Fruit fly (Drosophila melanogaster) whole organism, embryonic: Measurements from ENCODE around the gene QC.

Experiments
- Ada2b ChIP-seq: fragments of 200-800 bp; sonication (Bioruptor generic); IDR thresholded peaks from 2 replicates; pipeline ENCODE4 v1.3.6; 2022; ENCODE audit warnings: missing biosample characterization, missing genetic modification characterization
- Asciz ChIP-seq: fragments of 200-800 bp; sonication (Bioruptor generic); optimal IDR thresholded peaks from 2 replicates; lab custom pipeline; 2017; ENCODE audit warnings: missing biosample characterization, mild to moderate bottlenecking, missing genetic modification characterization, missing genetic modification reagents
- Atf6 ChIP-seq: fragments of 200-800 bp; sonication (Bioruptor generic); IDR thresholded peaks from 2 replicates; pipeline ENCODE4 v1.3.6; 2022; ENCODE audit warnings: missing biosample characterization, missing genetic modification characterization
- CG1024 ChIP-seq: fragments of 200-800 bp; sonication (Bioruptor generic); IDR thresholded peaks from 2 replicates; pipeline ENCODE4 v1.3.6; 2022; ENCODE audit warnings: missing biosample characterization, missing genetic modification characterization
- CG11398 ChIP-seq: fragments of 200-800 bp; sonication (Bioruptor generic); optimal IDR thresholded peaks from 2 replicates; lab custom pipeline; 2016; ENCODE audit warnings: missing biosample characterization, missing genetic modification characterization
- CG14014 ChIP-seq: fragments of 200-800 bp; sonication (Bioruptor generic); IDR thresholded peaks from 2 replicates; pipeline ENCODE4 v1.3.6; 2022; ENCODE audit warnings: missing biosample characterization, missing genetic modification characterization
- CG14965 ChIP-seq: fragments of 200-800 bp; sonication (Bioruptor generic); optimal IDR thresholded peaks from 2 replicates; lab custom pipeline; 2016; ENCODE audit warnings: missing biosample characterization, missing genetic modification characterization, borderline replicate concordance
- CG15601 ChIP-seq: fragments of 200-800 bp; sonication (Bioruptor generic); optimal IDR thresholded peaks from 3 replicates; lab custom pipeline; 2019; ENCODE audit warnings: missing biosample characterization, mild to moderate bottlenecking, missing genetic modification characterization, moderate library complexity
- CG17361 ChIP-seq: fragments of 200-800 bp; sonication (Bioruptor generic); IDR thresholded peaks from 3 replicates; pipeline ENCODE4 v1.3.6; 2022; ENCODE audit warnings: missing biosample characterization, missing genetic modification characterization
- CG17568 ChIP-seq: fragments of 200-800 bp; sonication (Bioruptor generic); optimal IDR thresholded peaks from 2 replicates; lab custom pipeline; 2018; ENCODE audit warnings: missing biosample characterization, mild to moderate bottlenecking, missing genetic modification characterization, moderate library complexity
- CG17612 ChIP-seq: fragments of 200-800 bp; sonication (Bioruptor generic); IDR thresholded peaks from 2 replicates; pipeline ENCODE4 v1.3.6; 2022; ENCODE audit warnings: missing biosample characterization, missing genetic modification characterization
- CG17802 ChIP-seq: fragments of 200-800 bp; sonication (Bioruptor generic); optimal IDR thresholded peaks from 2 replicates; lab custom pipeline; 2018; ENCODE audit warnings: missing biosample characterization, mild to moderate bottlenecking, missing genetic modification characterization, moderate library complexity
- CG2199 ChIP-seq: fragments of 200-800 bp; sonication (Bioruptor generic); IDR thresholded peaks from 3 replicates; pipeline ENCODE4 v1.3.6; 2022; ENCODE audit warnings: missing biosample characterization, missing genetic modification characterization
- CG2202 ChIP-seq: fragments of 200-800 bp; sonication (Bioruptor generic); optimal IDR thresholded peaks from 2 replicates; lab custom pipeline; 2018; ENCODE audit warnings: missing biosample characterization, mild to moderate bottlenecking, missing genetic modification characterization
- CG3995 ChIP-seq: fragments of 200-800 bp; sonication (Bioruptor generic); optimal IDR thresholded peaks from 3 replicates; lab custom pipeline; 2016; ENCODE audit warnings: missing biosample characterization, missing genetic modification characterization
- CG4404 ChIP-seq: fragments of 200-800 bp; sonication (Bioruptor generic); IDR thresholded peaks from 2 replicates; pipeline ENCODE4 v1.3.6; 2022; ENCODE audit warnings: missing biosample characterization, missing genetic modification characterization
- CG6175 ChIP-seq: fragments of 200-800 bp; sonication (Bioruptor generic); IDR thresholded peaks from 3 replicates; pipeline ENCODE4 v1.3.6; 2022; ENCODE audit warnings: missing biosample characterization, missing genetic modification characterization
- CG6272 ChIP-seq: fragments of 200-800 bp; sonication (Bioruptor generic); IDR thresholded peaks from 2 replicates; pipeline ENCODE4 v1.3.6; 2022; ENCODE audit warnings: missing biosample characterization, missing genetic modification characterization
- CG7357 ChIP-seq: fragments of 200-800 bp; sonication (Bioruptor generic); IDR thresholded peaks from 3 replicates; pipeline ENCODE4 v1.3.6; 2022; ENCODE audit warnings: missing biosample characterization, missing genetic modification characterization
- CG8478 ChIP-seq: fragments of >200 bp; optimal IDR thresholded peaks from 2 replicates; lab custom pipeline; 2018
- Dad ChIP-seq: fragments of 200-800 bp; sonication (Bioruptor generic); optimal IDR thresholded peaks from 3 replicates; lab custom pipeline; 2016; ENCODE audit warnings: missing biosample characterization, missing genetic modification characterization
- E2f1 ChIP-seq: fragments of 200-800 bp; sonication (Bioruptor generic); IDR thresholded peaks from 2 replicates; pipeline ENCODE4 v1.3.6; 2022; ENCODE audit warnings: missing biosample characterization, missing genetic modification characterization
- Elba2 ChIP-seq: fragments of 200-800 bp; sonication (Bioruptor generic); optimal IDR thresholded peaks from 3 replicates; lab custom pipeline; 2016; ENCODE audit warnings: missing biosample characterization, missing genetic modification characterization
- Ets97D ChIP-seq: fragments of 200-800 bp; sonication (Bioruptor generic); optimal IDR thresholded peaks from 3 replicates; lab custom pipeline; 2016; ENCODE audit warnings: missing biosample characterization, missing genetic modification characterization
- HmgD ChIP-seq: fragments of 200-800 bp; sonication (Bioruptor generic); optimal IDR thresholded peaks from 3 replicates; lab custom pipeline; 2016; ENCODE audit warnings: missing biosample characterization, missing genetic modification characterization
- Hr3 ChIP-seq: fragments of 200-800 bp; sonication (Bioruptor generic); optimal IDR thresholded peaks from 3 replicates; lab custom pipeline; 2016; ENCODE audit warnings: missing biosample characterization, missing genetic modification characterization
- Lhr ChIP-seq: fragments of 200-800 bp; sonication (Bioruptor generic); optimal IDR thresholded peaks from 3 replicates; lab custom pipeline; 2017; ENCODE audit warnings: mild to moderate bottlenecking, missing biosample characterization, missing genetic modification reagents, missing genetic modification characterization
- Max ChIP-seq: fragments of 200-800 bp; sonication (Bioruptor generic); optimal IDR thresholded peaks from 2 replicates; lab custom pipeline; 2016; ENCODE audit warnings: missing biosample characterization, mild to moderate bottlenecking, missing genetic modification characterization
- Stat92E ChIP-seq, 3 experiments: fragments of >200 bp in 2 of 3; fragments of 200-800 bp in 1 of 3; sonication (Bioruptor generic) in 1 of 3; optimal IDR thresholded peaks; 2 replicates each; lab custom pipeline; 2017 to 2019; ENCODE audit warnings: missing biosample characterization in 3 of 3, missing genetic modification characterization in 3 of 3, mild to moderate bottlenecking in 1 of 3, moderate library complexity in 1 of 3
- amos ChIP-seq: fragments of 200-800 bp; sonication (Bioruptor generic); IDR thresholded peaks from 2 replicates; pipeline ENCODE4 v1.3.6; 2022; ENCODE audit warnings: missing biosample characterization, missing genetic modification characterization; ENCODE audit not compliant: partially characterized antibody
- caup ChIP-seq: fragments of 200-800 bp; sonication (Bioruptor generic); optimal IDR thresholded peaks from 3 replicates; lab custom pipeline; 2017; ENCODE audit warnings: missing biosample characterization, mild to moderate bottlenecking, missing genetic modification characterization, moderate library complexity; ENCODE audit not compliant: severe bottlenecking
- ems ChIP-seq: fragments of 200-800 bp; sonication (Bioruptor generic); optimal IDR thresholded peaks from 3 replicates; lab custom pipeline; 2016; ENCODE audit warnings: missing biosample characterization, missing genetic modification characterization
- en ChIP-seq: fragments of 200-800 bp; sonication (Bioruptor generic); optimal IDR thresholded peaks from 2 replicates; lab custom pipeline; 2016; ENCODE audit warnings: missing biosample characterization, missing genetic modification characterization
- fd96Cb ChIP-seq: fragments of 200-800 bp; sonication (Bioruptor generic); optimal IDR thresholded peaks from 2 replicates; lab custom pipeline; 2018; ENCODE audit warnings: missing biosample characterization, mild to moderate bottlenecking, missing genetic modification characterization, moderate library complexity
- h ChIP-seq: fragments of >200 bp; optimal IDR thresholded peaks from 2 replicates; lab custom pipeline; 2017
- hbn ChIP-seq: fragments of 200-800 bp; sonication (Bioruptor generic); IDR thresholded peaks from 2 replicates; pipeline ENCODE4 v1.3.6; 2022; ENCODE audit warnings: missing biosample characterization, missing genetic modification characterization; ENCODE audit not compliant: partially characterized antibody
- jigr1 ChIP-seq: fragments of 200-800 bp; sonication (Bioruptor generic); IDR thresholded peaks from 3 replicates; pipeline ENCODE4 v1.3.6; 2022; ENCODE audit warnings: missing biosample characterization, missing genetic modification characterization
- mld ChIP-seq: fragments of 200-800 bp; sonication (Bioruptor generic); IDR thresholded peaks from 3 replicates; pipeline ENCODE4 v1.3.6; 2022; ENCODE audit warnings: missing biosample characterization, missing genetic modification characterization; ENCODE audit not compliant: partially characterized antibody
- odd ChIP-seq: fragments of 200-800 bp; sonication (Bioruptor generic); optimal IDR thresholded peaks from 2 replicates; lab custom pipeline; 2017; ENCODE audit warnings: missing biosample characterization, mild to moderate bottlenecking, missing genetic modification characterization
- pan ChIP-seq, 4 experiments: fragments of >200 bp in 3 of 4; fragments of 200-800 bp in 1 of 4; sonication (Bioruptor generic) in 1 of 4; optimal IDR thresholded peaks in 3 of 4; IDR thresholded peaks in 1 of 4; 2 replicates each; pipeline versions ENCODE4 v1.3.6 to Lab custom; 2017 to 2022; ENCODE audit warnings: missing biosample characterization in 2 of 4, missing genetic modification characterization in 2 of 4, mixed read lengths in 1 of 4
- rib ChIP-seq: fragments of 200-800 bp; sonication (Bioruptor generic); IDR thresholded peaks from 2 replicates; pipeline ENCODE4 v1.3.6; 2022; ENCODE audit warnings: missing biosample characterization, missing genetic modification characterization
- ro ChIP-seq: fragments of 200-800 bp; sonication (Bioruptor generic); IDR thresholded peaks from 2 replicates; pipeline ENCODE4 v1.3.6; 2022; ENCODE audit warnings: missing biosample characterization, missing genetic modification characterization
- salm ChIP-seq: fragments of 200-800 bp; sonication (Bioruptor generic); optimal IDR thresholded peaks from 2 replicates; lab custom pipeline; 2018; ENCODE audit warnings: missing biosample characterization, mild to moderate bottlenecking, missing genetic modification characterization
- schlank ChIP-seq: fragments of 200-800 bp; sonication (Bioruptor generic); optimal IDR thresholded peaks from 2 replicates; lab custom pipeline; 2018; ENCODE audit warnings: missing biosample characterization, mild to moderate bottlenecking, missing genetic modification characterization
- seq ChIP-seq: fragments of 200-800 bp; sonication (Bioruptor generic); IDR thresholded peaks from 2 replicates; pipeline ENCODE4 v1.3.6; 2022; ENCODE audit warnings: missing biosample characterization, missing genetic modification characterization
- sqz ChIP-seq: fragments of 200-800 bp; sonication (Bioruptor generic); optimal IDR thresholded peaks from 3 replicates; lab custom pipeline; 2018; ENCODE audit warnings: missing biosample characterization, mild to moderate bottlenecking, missing genetic modification characterization
- tin ChIP-seq: fragments of 200-800 bp; sonication (Bioruptor generic); optimal IDR thresholded peaks from 3 replicates; lab custom pipeline; 2016; ENCODE audit warnings: missing biosample characterization, missing genetic modification characterization
- toy ChIP-seq: fragments of 200-800 bp; sonication (Bioruptor generic); IDR thresholded peaks from 2 replicates; pipeline ENCODE4 v1.3.6; 2022; ENCODE audit warnings: missing biosample characterization, missing genetic modification characterization
- vnd ChIP-seq: fragments of 200-800 bp; sonication (Bioruptor generic); IDR thresholded peaks from 3 replicates; pipeline ENCODE4 v1.3.6; 2022; ENCODE audit warnings: missing biosample characterization, missing genetic modification characterization; ENCODE audit not compliant: partially characterized antibody
- wor ChIP-seq: fragments of 200-800 bp; sonication (Bioruptor generic); IDR thresholded peaks from 2 replicates; pipeline ENCODE4 v1.3.6; 2022; ENCODE audit warnings: missing biosample characterization, missing genetic modification characterization
- zen2 ChIP-seq: fragments of 200-800 bp; sonication (Bioruptor generic); IDR thresholded peaks from 3 replicates; pipeline ENCODE4 v1.3.6; 2022; ENCODE audit warnings: missing biosample characterization, missing genetic modification characterization; ENCODE audit not compliant: partially characterized antibody

The QC gene

DNA sequence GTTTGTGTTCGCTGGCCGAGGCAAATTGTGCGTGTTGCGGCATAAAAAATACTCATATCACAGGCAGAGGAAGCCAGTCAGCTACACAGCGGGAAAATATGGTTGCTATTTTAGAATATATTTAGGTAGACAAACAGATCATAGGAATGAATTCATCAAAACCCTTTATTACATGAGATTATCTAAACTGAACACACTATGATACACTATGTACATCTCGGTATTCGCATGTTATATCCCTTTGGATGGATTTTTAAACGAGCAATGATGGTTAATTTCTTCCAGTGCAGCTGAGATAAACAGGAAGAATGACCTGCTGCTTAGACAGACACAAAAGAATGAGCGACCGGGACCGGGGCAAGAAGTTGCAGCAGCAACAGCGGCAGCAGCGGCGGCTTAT, 45.3 kb downstream of the QC start (continued):
- TF ChIP-seq schlank (tag; lab: Kevin White, UChicago) (no peak), HmgD (GFP tag; lab: Kevin White, UChicago) (no peak), Hr3 (GFP tag; lab: Kevin White, UChicago) (no peak), CG11398 (GFP tag; lab: Kevin White, UChicago) (peak; percentile 14), pan (optimal IDR thresholded peaks at IDR 0.05; lab: Kevin White, UChicago) (no peak), pan (GFP tag; optimal IDR thresholded peaks at IDR 0.05 in 1 of 2, IDR thresholded peaks at IDR 0.05 in 1 of 2) (no peak), CG4404 (GFP tag; lab: Robert Waterston, UW) (peak; percentile 87), hbn (no peak), seq (no peak), sqz (GFP tag; lab: Kevin White, UChicago) (no peak), CG17568 (GFP tag; lab: Kevin White, UChicago) (no peak), E2f1 (no peak), Dad (GFP tag; lab: Kevin White, UChicago) (no peak), mld (GFP tag; lab: Robert Waterston, UW) (no peak), Atf6 (no peak), caup (no peak), wor (GFP tag; lab: Robert Waterston, UW) (no peak), CG3995 (GFP tag; lab: Kevin White, UChicago) (no peak), jigr1 (GFP tag; lab: Robert Waterston, UW) (no peak), tin (peak; percentile 20), ems (no peak), Lhr (GFP tag; lab: Kevin White, UChicago) (no peak), salm (tag; lab: Kevin White, UChicago) (no peak), CG6175 (GFP tag; lab: Robert Waterston, UW) (no peak), CG17361 (no peak), CG17802 (tag; lab: Kevin White, UChicago) (no peak), rib (no peak), vnd (GFP tag; lab: Robert Waterston, UW) (no peak), CG15601 (tag; lab: Kevin White, UChicago) (no peak), CG7357 (GFP tag; lab: Robert Waterston, UW) (no peak), Max (no peak), CG2202 (tag; lab: Kevin White, UChicago) (peak; percentile 40), Asciz (GFP tag; lab: Kevin White, UChicago) (no peak), CG14965 (GFP tag; lab: Kevin White, UChicago) (no peak), odd (GFP tag; lab: Kevin White, UChicago) (no peak), amos (no peak), ro (GFP tag; lab: Robert Waterston, UW) (no peak), fd96Cb (no peak), CG8478 (lab: Kevin White, UChicago) (no peak), Elba2 (peak; percentile 77), CG1024 (GFP tag; lab: Robert Waterston, UW) (no peak), toy (GFP tag; lab: Robert Waterston, UW) (no peak), h (lab: Kevin White, UChicago) (no peak), zen2 (GFP tag; lab: Robert Waterston, UW) (no peak), Stat92E (GFP tag; optimal IDR thresholded peaks at IDR 0.05; lab: Kevin White, UChicago) (peak in 1 of 3 experiments; percentile 4), Ets97D (no peak), CG17612 (GFP tag; lab: Robert Waterston, UW) (no peak), CG6272 (GFP tag; lab: Robert Waterston, UW) (no peak), CG14014 (GFP tag; lab: Robert Waterston, UW) (no peak), en (GFP tag; lab: Kevin White, UChicago) (no peak), CG2199 (no peak), Ada2b (GFP tag; lab: Robert Waterston, UW) (no peak)
